Fruit fly (Drosophila melanogaster) whole organism: ENCODE results near the gene FoxP.

Experiments used
- CG8478 ChIP-seq: fragments of >200 bp; optimal IDR thresholded peaks from 2 replicates; lab custom pipeline; 2018; ENCODE audit warnings: inconsistent platforms
- Dll ChIP-seq: fragments of >200 bp; optimal IDR thresholded peaks from 2 replicates; lab custom pipeline; 2017
- EcR ChIP-seq, 2 experiments: fragments of >200 bp; optimal IDR thresholded peaks; 2 replicates each; lab custom pipeline; 2017; ENCODE audit warnings: missing biosample characterization in 2 of 2, missing genetic modification characterization in 2 of 2, missing genetic modification reagents in 2 of 2
- pan ChIP-seq: fragments of >200 bp; optimal IDR thresholded peaks from 2 replicates; lab custom pipeline; 2017
- psq ChIP-seq: fragments of >200 bp; optimal IDR thresholded peaks from 2 replicates; lab custom pipeline; 2017
- usp ChIP-seq: fragments of >200 bp; optimal IDR thresholded peaks from 2 replicates; lab custom pipeline; 2017; ENCODE audit warnings: missing biosample characterization, missing genetic modification characterization, mixed read lengths

DNA sequence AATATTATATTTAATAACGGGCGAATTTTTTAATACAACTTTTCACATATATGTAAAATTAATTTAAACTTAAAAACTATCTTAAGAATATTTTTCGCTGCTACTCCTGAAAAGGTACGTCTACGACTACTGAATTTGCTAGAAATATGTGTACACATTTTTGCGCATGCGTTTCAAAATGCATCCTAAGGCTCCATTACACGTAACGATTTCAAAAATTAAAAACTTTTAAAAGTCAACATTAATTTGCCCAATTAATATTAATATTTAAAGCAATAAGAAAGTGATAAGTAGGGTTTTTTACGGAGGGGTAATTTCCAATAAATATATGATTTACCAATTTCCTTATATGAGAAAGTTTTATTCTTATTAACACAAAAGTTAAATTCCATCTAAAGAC lies at the start of gene FoxP:
- TF ChIP-seq usp (GFP tag; lab: Kevin White, UChicago) (no peak), psq (lab: Kevin White, UChicago) (no peak), CG8478 (lab: Kevin White, UChicago) (no peak), EcR (GFP tag; optimal IDR thresholded peaks at IDR 0.05; lab: Kevin White, UChicago) (no peak), Dll (lab: Kevin White, UChicago) (no peak), pan (lab: Kevin White, UChicago) (no peak)
